Fruit fly (Drosophila melanogaster) S2 (cell line): ENCODE data around the gene Rheb.

Experiments used
- CG8478 ChIP-seq: fragments of >200 bp; optimal IDR thresholded peaks from 2 replicates; lab custom pipeline; 2018
- CTCF ChIP-seq, 2 experiments: fragments of >200 bp; optimal IDR thresholded peaks; 2 replicates each; lab custom pipeline; 2018

Rheb gene

DNA sequence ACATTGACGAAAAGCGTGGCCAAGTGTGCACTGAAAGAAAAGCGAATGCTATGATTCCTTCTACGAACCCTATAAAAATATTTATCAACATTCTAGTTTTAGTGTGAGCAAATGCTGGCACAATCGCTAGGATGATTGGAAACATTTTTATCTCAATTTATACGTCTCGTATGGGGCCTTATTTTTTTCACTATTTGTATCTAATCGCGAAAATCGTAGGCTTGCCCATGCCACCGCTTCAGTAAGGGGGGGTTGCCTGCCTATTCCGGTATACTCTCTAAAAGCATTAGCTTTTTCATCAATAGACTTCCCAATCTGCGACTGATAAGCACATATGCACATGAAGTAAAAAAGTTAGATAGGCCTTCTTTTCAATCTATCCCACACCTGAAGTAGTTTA, 3.1 kb upstream of the Rheb start:
- TF ChIP-seq CTCF (optimal IDR thresholded peaks at IDR 0.05; lab: Kevin White, UChicago): no peak
- no peak for TF ChIP-seq CG8478 (lab: Kevin White, UChicago)

DNA sequence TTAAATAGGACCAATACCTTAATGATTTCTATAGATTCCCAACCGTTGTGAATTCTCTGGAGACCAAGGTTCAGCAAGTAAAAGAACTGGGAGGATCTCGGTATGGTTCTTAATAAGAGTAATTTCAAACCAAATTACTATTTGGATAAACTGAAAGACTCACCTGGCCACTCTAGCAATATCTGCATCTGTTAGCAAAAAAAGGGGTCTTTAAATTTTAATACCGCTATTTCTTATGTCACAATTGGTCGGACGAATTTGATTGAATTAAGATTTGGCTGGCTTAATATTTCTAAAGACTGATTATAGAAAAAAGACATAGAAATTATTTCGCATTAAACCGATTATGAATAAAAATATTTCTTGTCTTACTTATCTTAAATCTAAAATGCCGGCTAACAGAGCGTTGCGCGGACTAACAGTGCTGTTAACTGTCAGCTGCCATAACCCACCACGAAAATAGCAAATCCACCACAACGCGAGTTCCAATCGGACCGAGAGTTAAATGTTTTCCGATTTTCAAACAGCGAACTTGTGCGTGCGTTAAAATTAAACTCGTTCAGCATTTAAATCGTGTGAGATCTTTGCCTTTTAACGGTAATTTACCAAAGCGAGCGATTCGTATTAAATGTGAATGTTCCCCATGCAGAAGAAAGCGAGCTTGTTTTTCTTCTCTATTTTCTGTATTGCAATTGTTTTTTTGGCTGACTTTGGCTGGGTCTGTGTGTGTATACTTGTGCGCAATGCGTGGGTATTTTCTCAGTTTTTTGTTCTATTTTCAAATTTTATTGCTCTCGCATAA, 2.1 kb downstream of the Rheb start, which contains the start of gene CRMP:
TSS of gene CRMP (plus strand) at position 474 of the 802 bp plus-strand sequence.
- no peak for TF ChIP-seq CG8478 (lab: Kevin White, UChicago)

DNA sequence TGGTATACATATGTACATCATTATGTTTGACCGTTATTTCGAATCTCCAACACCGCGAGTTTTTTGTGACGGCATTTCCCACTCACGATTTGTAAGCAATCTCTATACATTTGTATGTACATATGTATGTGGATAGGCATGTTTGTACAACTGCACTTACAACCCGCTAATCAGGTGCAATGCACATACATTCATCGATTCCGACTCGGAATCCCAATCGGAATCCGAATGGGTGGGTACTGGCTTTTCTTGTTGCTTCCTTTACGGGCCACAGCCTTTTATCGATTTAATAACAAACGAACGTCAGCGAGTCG, 2.7 kb downstream of the Rheb start:
- TF ChIP-seq CTCF (optimal IDR thresholded peaks at IDR 0.05; lab: Kevin White, UChicago): no peak

DNA sequence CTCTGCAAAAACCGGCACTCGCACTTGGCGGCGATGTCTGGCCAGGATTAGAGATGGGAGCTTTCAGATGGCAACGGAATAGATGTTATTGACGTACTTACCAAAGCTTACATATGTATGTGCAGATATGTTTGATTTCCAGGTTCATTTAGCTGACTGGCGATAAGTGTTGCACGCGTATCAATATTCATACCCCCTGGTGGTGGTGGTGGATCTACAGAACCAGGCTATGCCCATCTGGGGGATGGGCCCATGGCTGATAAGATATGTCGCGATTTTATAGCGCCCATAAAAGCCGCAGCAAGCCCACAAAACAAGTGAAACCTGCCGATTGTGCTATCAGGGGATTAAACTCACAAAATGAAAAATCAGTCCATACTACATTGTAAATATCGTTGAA, 3.0 kb downstream of the Rheb start:
- TF ChIP-seq CG8478 (lab: Kevin White, UChicago) (no peak), CTCF (optimal IDR thresholded peaks at IDR 0.05; lab: Kevin White, UChicago) (no peak)

DNA sequence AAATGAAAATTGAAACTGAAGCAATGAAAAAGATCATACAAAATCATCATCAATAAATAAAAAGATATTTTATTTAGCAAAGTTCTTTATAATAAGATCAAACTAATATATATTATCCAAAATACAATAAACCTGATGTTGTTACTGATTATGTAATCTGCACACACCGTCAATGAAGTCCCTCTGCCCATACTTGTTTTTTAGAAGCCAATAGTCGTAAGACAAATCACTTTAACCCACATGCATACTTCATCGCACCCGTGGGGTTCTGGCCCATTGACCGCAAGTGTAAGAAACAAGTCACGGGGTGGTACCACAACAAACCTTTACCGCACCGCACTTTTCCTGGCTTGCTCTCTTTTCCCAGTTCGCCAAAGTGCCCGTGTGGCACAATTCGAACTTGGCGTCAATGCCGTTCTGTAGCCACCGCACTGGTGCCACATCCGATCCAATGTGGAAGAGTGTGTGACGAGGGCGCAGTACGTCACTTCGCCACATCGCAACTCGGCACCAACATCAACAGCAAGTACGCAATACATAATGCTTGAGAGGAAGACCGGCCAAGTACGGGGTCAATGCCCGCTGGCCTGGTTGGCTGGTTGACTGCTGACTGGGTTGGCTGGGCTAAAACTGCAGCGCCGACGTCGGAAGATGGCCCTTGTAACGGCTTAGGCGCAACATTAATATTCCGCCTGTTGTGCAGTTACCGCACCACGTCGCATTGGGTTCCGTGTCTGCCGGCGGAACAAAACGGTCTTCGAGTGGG, 4.4 kb downstream of the Rheb start:
- TF ChIP-seq CTCF (optimal IDR thresholded peaks at IDR 0.05; lab: Kevin White, UChicago): no peak

DNA sequence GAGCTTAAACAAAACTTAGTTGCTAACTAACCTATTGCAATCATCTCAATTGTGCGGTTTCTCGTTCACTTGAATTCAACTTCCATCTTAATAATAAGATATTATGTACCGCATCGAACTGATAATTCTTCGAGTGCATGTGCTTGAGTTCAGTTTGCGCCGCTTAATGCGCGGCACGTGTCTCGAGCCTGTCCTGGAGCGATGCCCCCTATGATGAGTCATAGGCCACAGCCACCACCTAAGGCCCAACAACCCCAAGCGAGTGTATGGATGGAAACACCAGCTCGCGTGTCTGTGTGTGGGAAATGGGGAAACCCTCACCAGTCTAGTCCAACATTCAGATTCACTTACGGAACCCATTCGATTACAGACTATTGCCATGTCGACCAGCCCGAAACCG, 5.2 kb downstream of the Rheb start:
- TF ChIP-seq CTCF (optimal IDR thresholded peaks at IDR 0.05; lab: Kevin White, UChicago): no peak
- no peak for TF ChIP-seq CG8478 (lab: Kevin White, UChicago)

DNA sequence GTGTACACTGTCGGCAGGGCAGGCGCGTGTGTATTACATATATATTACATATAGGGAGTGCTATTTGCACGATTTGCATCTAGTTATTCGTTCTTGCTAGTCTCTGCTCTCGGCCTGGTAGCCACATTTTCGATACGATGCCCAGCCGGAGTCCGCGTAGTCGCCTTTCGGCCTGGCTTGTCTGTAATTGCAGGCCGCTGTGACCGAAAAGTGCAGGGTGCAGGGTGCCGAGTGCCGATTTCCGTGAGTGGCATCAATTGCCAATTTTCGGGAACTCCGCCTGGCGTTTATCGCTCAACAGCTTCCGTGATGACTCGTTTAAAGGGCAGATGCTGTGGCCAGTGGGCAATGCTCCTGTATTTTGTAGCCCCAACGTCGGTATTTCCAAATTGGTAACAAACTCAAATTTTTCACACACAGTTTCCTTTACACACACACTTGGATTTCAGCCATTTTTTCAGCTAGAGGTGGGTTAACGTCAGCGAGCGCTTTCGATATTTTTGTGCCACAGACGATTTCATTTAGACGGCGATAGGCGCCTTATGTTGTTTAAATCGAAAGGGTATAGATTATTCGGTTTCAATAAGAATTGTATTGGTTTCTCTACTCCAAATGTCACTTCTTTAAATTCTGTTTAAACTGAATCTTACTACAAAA, 19.3 kb downstream of the Rheb start, which contains the start of gene CG2926:
TSS of gene CG2926 (minus strand) at position 518 of the 657 bp plus-strand sequence.
- TF ChIP-seq CTCF (optimal IDR thresholded peaks at IDR 0.05; lab: Kevin White, UChicago) (peak in 1 of 2 experiments; percentile 20), CG8478 (lab: Kevin White, UChicago) (no peak)

DNA sequence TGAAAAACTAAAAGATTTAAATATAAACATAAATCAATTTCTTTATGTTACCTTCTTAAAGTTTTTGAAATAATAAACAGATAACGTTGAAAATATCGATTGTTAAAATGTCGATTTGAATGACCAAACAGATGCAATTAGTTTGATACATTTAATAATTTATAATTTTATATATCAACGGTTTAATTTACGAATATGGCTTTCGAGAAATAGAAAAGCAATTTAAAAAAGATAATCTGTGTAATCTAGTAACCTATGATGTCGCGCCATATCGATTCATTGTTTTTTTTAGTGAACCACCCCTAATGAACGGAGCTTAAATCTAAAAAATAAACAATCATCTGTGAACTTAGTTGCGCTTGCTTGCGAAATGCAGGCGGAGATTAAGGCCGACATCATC, 19.9 kb downstream of the Rheb start, which contains the start of gene PolZ2:
TSS of gene PolZ2 (plus strand) at position 301 of the 400 bp plus-strand sequence.
- TF ChIP-seq CG8478 (lab: Kevin White, UChicago) (no peak), CTCF (optimal IDR thresholded peaks at IDR 0.05; lab: Kevin White, UChicago) (no peak)

DNA sequence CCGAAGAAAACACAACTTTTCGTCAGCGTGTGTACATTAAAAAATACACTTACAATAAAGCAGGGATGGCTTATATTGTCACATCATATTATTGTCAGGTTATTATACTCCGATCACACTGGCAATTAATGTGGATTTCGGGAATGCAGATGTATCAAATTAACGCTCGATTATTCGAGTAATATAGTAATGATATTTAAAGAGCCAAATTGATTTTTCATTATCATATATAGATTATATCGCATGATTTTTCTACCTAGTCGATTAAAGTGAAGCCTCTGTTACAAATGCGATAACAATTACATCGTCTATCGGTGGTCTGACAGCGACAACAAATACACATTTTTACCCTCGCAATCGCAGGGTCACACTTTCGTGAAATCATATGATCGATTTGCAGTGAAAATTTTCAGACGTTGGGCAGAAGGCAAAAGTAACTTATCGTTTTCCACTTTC, 22.7 kb downstream of the Rheb start, which contains the start of the genes noi and Vha26:
TSS of gene noi (minus strand) at position 62 of the 456 bp plus-strand sequence.
TSS of gene Vha26 (plus strand) at position 366 of the 456 bp plus-strand sequence.
- TF ChIP-seq CG8478 (lab: Kevin White, UChicago) (no peak), CTCF (optimal IDR thresholded peaks at IDR 0.05; lab: Kevin White, UChicago) (no peak)

DNA sequence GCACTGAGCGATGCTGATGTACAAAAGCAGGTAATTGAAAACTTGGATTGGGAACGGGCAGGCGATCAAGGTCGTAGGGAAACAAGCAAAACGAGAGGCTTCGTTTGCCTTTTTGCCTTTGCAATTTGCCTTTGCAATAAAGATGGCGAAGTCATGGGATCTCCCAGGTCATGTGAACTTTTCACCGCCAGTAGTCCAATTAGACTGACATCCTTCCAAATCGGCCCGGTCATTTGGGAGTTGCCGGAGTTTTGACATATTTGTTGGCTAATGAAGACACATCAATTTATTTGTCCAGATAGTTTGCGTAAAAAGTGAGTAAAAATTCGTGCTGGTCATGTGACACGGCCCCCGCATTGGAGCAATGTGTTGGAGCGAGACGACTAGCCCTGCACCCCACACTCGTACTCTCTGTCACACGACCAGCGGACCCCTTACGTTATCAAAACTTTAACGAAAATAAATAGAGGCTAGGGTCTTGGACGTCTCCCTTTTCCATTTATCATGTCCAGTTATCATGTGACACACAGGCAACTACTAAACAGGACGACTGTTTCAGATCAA, 23.4 kb downstream of the Rheb start:
- TF ChIP-seq CTCF (optimal IDR thresholded peaks at IDR 0.05; lab: Kevin White, UChicago) (no peak), CG8478 (lab: Kevin White, UChicago) (no peak)

DNA sequence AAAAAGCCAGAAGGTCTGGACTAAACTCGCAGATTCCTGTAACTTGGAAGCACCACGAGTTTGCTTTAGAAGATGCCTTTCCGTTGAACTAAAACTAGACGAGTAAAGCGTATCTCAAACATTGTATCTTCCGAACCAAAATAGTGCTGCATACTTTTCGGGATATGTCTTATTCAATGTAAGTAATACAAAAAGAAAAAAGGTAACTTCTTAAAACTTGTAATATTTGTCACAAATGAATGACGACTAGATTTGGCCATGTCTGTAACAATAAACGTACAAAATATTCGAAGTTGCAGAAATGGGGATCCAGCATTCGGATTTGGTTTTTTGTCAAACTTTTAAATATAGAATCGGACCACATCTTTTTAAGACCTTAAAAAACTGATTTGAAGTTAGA, 26.2 kb downstream of the Rheb start:
- TF ChIP-seq CTCF (optimal IDR thresholded peaks at IDR 0.05; lab: Kevin White, UChicago): no peak
- TF ChIP-seq CG8478 (lab: Kevin White, UChicago): no peak

DNA sequence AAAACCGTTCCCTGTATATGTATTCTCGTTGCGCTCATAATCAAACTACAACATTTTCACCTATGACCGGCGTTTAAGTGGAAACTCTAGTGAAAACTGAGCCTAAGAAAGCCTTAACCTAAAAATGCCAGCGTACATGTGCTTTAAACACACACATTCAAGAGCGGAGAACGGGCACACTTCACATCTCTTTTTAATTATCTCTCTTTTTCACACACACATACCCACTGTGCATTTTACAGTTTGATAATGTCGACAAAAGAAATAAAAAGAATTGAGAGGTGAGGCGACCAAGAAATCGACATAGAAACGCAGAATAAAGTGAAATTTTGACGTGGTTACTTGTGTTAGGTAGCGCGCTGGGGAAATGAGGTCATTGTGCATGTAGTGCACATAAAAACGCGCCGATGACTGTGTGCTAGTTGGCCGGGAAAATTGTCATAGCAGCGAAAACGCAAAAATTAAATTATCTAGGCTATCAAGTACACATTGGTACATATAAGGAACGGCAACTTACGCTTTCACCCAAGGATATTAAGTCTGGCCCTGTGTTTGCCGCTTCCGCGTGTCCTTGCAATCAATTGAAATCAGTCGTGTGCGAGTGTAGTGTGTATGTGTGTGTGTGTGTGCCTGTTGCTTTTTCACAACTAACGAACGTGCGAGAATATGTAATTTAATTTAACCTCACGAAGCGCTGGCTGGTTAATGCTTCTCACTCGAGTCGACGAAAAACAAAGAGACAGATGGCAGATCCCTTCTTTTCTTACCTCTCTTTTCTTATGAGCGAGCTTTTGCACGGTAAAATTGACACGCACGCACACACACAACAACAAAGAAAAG, 31.0 kb downstream of the Rheb start:
- TF ChIP-seq CG8478 (lab: Kevin White, UChicago) (no peak), CTCF (optimal IDR thresholded peaks at IDR 0.05; lab: Kevin White, UChicago) (no peak)

DNA sequence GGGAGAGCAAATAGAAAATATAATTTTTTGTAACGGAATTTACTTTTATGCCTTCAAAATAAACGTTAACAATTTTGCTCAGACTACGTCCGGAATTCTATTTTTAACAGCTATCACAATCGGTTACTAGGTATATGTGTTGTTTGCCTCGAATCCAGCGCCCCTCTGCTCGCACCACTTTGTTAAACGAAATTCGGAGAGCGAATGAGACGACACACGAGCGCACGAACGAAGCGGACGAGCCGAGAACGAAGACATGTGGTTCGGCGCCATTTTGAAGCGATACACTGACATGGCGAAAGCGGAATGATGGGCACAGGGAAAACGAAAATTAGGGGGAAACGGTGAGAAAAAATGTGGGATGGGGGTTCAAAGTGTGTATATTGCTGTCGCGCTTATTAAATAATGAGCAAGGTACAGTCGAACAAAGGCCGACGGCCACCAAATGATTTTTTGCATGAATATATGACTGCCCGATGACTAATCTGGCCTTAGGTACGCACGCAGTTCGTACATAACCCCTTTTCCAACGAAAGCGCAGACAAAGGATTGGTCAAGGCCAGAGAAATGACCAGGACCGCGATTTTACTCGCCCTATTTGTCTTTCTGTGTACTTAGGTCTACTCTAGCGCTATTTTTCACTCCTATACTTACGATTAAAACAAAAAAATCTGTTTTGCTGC, 31.8 kb downstream of the Rheb start:
- no peak for TF ChIP-seq CG8478 (lab: Kevin White, UChicago)
- TF ChIP-seq CTCF (optimal IDR thresholded peaks at IDR 0.05; lab: Kevin White, UChicago): no peak
